Worm (Caenorhabditis elegans) whole organism, L4 larva: ENCODE measurements around the gene vha-12.

Experiments used
- F26F4.8 ChIP-seq: fragments of 200-800 bp; sonication (Bioruptor generic); conservative IDR thresholded peaks from 2 replicates; pipeline ENCODE4 v1.3.6; 2022; ENCODE audit warnings: missing genetic modification characterization, missing compliant biosample characterization
- F37D6.2 ChIP-seq: sonication (generic microtip); optimal IDR thresholded peaks from 2 replicates; lab custom pipeline; 2016; ENCODE audit warnings: mild to moderate bottlenecking, missing genetic modification characterization, missing compliant biosample characterization
- F44E2.7 ChIP-seq: fragments of 200-800 bp; sonication (Bioruptor generic); IDR thresholded peaks from 2 replicates; pipeline ENCODE4 v2.1.2; 2022; ENCODE audit warnings: missing genetic modification characterization, missing compliant biosample characterization
- F49E8.2 ChIP-seq: sonication (generic microtip); optimal IDR thresholded peaks from 2 replicates; lab custom pipeline; 2016; ENCODE audit warnings: missing compliant biosample characterization, mild to moderate bottlenecking, missing genetic modification characterization, borderline replicate concordance
- T26A8.4 ChIP-seq: fragments of 200-800 bp; sonication (Bioruptor generic); IDR thresholded peaks from 2 replicates; pipeline ENCODE4 v1.3.6; 2022; ENCODE audit warnings: missing genetic modification characterization, missing compliant biosample characterization
- Y105C5A.15 ChIP-seq: fragments of 200-800 bp; sonication (Bioruptor generic); IDR thresholded peaks from 2 replicates; pipeline ENCODE4 v1.3.6; 2022; ENCODE audit warnings: missing genetic modification characterization, missing compliant biosample characterization
- Y5F2A.4 ChIP-seq: fragments of 200-800 bp; sonication (Bioruptor generic); optimal IDR thresholded peaks from 2 replicates; lab custom pipeline; 2018; ENCODE audit warnings: mild to moderate bottlenecking, missing genetic modification characterization, missing compliant biosample characterization
- ZK546.5 ChIP-seq, 2 experiments: sonication (generic microtip); optimal IDR thresholded peaks; 2 replicates each; lab custom pipeline; 2017; ENCODE audit warnings: missing biosample characterization in 2 of 2, missing genetic modification characterization in 2 of 2
- aha-1 ChIP-seq: fragments of 150-350 bp; peaks from one replicate; lab custom pipeline; 2014; ENCODE audit warnings: missing biosample characterization, missing genetic modification characterization
- arid-1 ChIP-seq: fragments of 200-800 bp; sonication (Bioruptor generic); conservative IDR thresholded peaks from 2 replicates; pipeline ENCODE4 v1.3.6; 2022; ENCODE audit warnings: missing genetic modification reagents, missing genetic modification characterization, missing compliant biosample characterization
- ceh-20 ChIP-seq: fragments of 200-800 bp; sonication (Bioruptor generic); IDR thresholded peaks from 2 replicates; pipeline ENCODE4 v1.3.6; 2022; ENCODE audit warnings: missing genetic modification reagents, missing genetic modification characterization, missing compliant biosample characterization
- ceh-28 ChIP-seq: fragments of 150-350 bp; optimal IDR thresholded peaks from 2 replicates; lab custom pipeline; 2014; ENCODE audit warnings: missing biosample characterization, missing genetic modification reagents, missing genetic modification characterization
- ceh-82 ChIP-seq: sonication (generic microtip); optimal IDR thresholded peaks from 2 replicates; lab custom pipeline; 2017; ENCODE audit warnings: missing biosample characterization, missing genetic modification characterization
- ces-1 ChIP-seq: fragments of 150-350 bp; sonication (generic microtip); optimal IDR thresholded peaks from 4 replicates; lab custom pipeline; 2014; ENCODE audit warnings: missing biosample characterization, missing genetic modification reagents, missing genetic modification characterization
- cey-2 ChIP-seq: sonication (generic microtip); optimal IDR thresholded peaks from 3 replicates; lab custom pipeline; 2017; ENCODE audit warnings: missing genetic modification characterization, mild to moderate bottlenecking, missing compliant biosample characterization, antibody characterized with exemption, borderline replicate concordance; ENCODE audit not compliant: insufficient read depth
- daf-16 ChIP-seq, 3 experiments: sonication (generic microtip); optimal IDR thresholded peaks; 2 replicates each; lab custom pipeline; 2016 to 2017; ENCODE audit warnings: missing genetic modification characterization in 3 of 3, missing genetic modification reagents in 3 of 3, mild to moderate bottlenecking in 2 of 3, missing compliant biosample characterization in 2 of 3, missing biosample characterization in 1 of 3, moderate library complexity in 1 of 3
- daf-19 ChIP-seq: fragments of 200-800 bp; sonication (Bioruptor generic); conservative IDR thresholded peaks from 2 replicates; pipeline ENCODE4 v1.3.6; 2022; ENCODE audit warnings: missing genetic modification characterization, missing compliant biosample characterization
- dmd-8 ChIP-seq: fragments of 200-800 bp; sonication (Bioruptor generic); IDR thresholded peaks from 2 replicates; pipeline ENCODE4 v1.3.6; 2022; ENCODE audit warnings: missing genetic modification characterization, missing compliant biosample characterization
- dmd-9 ChIP-seq: fragments of 200-800 bp; sonication (Bioruptor generic); IDR thresholded peaks from 2 replicates; pipeline ENCODE4 v1.3.6; 2022; ENCODE audit warnings: missing genetic modification reagents, missing genetic modification characterization, missing compliant biosample characterization
- duxl-1 ChIP-seq: sonication (generic microtip); optimal IDR thresholded peaks from 2 replicates; lab custom pipeline; 2016; ENCODE audit warnings: mild to moderate bottlenecking, missing genetic modification characterization, moderate library complexity, missing compliant biosample characterization; ENCODE audit not compliant: poor library complexity
- dve-1 ChIP-seq: sonication (generic microtip); optimal IDR thresholded peaks from 2 replicates; lab custom pipeline; 2017; ENCODE audit warnings: antibody characterized with exemption, mild to moderate bottlenecking, missing genetic modification characterization, missing compliant biosample characterization; ENCODE audit not compliant: insufficient read depth
- egl-43 ChIP-seq: fragments of 200-800 bp; sonication (Bioruptor generic); IDR thresholded peaks from 2 replicates; pipeline ENCODE4 v1.3.6; 2022; ENCODE audit warnings: missing genetic modification reagents, missing genetic modification characterization, missing compliant biosample characterization
- hif-1 ChIP-seq, 2 experiments: sonication (generic microtip); optimal IDR thresholded peaks; 2 replicates each; lab custom pipeline; 2016 to 2017; ENCODE audit warnings: missing compliant biosample characterization in 2 of 2, missing genetic modification characterization in 2 of 2, missing genetic modification reagents in 2 of 2, missing genotype in 2 of 2, mild to moderate bottlenecking in 1 of 2
- hlh-11 ChIP-seq: fragments of 200-800 bp; sonication (Bioruptor generic); optimal IDR thresholded peaks from 2 replicates; lab custom pipeline; 2018; ENCODE audit warnings: mild to moderate bottlenecking, missing genetic modification characterization, missing compliant biosample characterization
- hlh-30 ChIP-seq: sonication (generic microtip); optimal IDR thresholded peaks from 2 replicates; lab custom pipeline; 2017; ENCODE audit warnings: antibody characterized with exemption, mild to moderate bottlenecking, missing genetic modification characterization, missing compliant biosample characterization; ENCODE audit not compliant: insufficient read depth
- hmg-1.1 ChIP-seq: fragments of 200-800 bp; sonication (Bioruptor generic); IDR thresholded peaks from 2 replicates; pipeline ENCODE4 v1.3.6; 2022; ENCODE audit warnings: missing genetic modification reagents, missing genetic modification characterization, missing compliant biosample characterization
- jun-1 ChIP-seq: fragments of 150-350 bp; optimal IDR thresholded peaks from 2 replicates; lab custom pipeline; 2014; ENCODE audit warnings: missing biosample characterization, missing genetic modification reagents, missing genetic modification characterization
- lim-7 ChIP-seq: fragments of 200-800 bp; sonication (Bioruptor generic); IDR thresholded peaks from 2 replicates; pipeline ENCODE4 v1.3.6; 2022; ENCODE audit warnings: missing genetic modification characterization, missing compliant biosample characterization
- lsy-2 ChIP-seq, 2 experiments: fragments of 150-350 bp in 1 of 2; sonication (generic microtip) in 1 of 2; optimal IDR thresholded peaks; 2 replicates each; lab custom pipeline; 2014 to 2017; ENCODE audit warnings: missing biosample characterization in 2 of 2, missing genetic modification characterization in 2 of 2
- mdt-29 ChIP-seq: fragments of 200-800 bp; sonication (Bioruptor generic); IDR thresholded peaks from 2 replicates; pipeline ENCODE4 v1.3.6; 2022; ENCODE audit warnings: missing genetic modification reagents, missing genetic modification characterization, missing compliant biosample characterization
- mep-1 ChIP-seq: fragments of 150-350 bp; sonication (generic microtip); optimal IDR thresholded peaks from 3 replicates; lab custom pipeline; 2014; ENCODE audit warnings: missing biosample characterization, missing genetic modification characterization
- nhr-10 ChIP-seq: fragments of 150-350 bp; optimal IDR thresholded peaks from 2 replicates; lab custom pipeline; 2014; ENCODE audit warnings: missing biosample characterization, missing genetic modification characterization
- nhr-102 ChIP-seq: sonication (generic microtip); optimal IDR thresholded peaks from 2 replicates; lab custom pipeline; 2016; ENCODE audit warnings: mild to moderate bottlenecking, missing genetic modification characterization, moderate library complexity, missing compliant biosample characterization
- nhr-41 ChIP-seq: fragments of 200-800 bp; sonication (Bioruptor generic); IDR thresholded peaks from 2 replicates; pipeline ENCODE4 v1.3.6; 2022; ENCODE audit warnings: missing genetic modification reagents, missing genetic modification characterization, missing compliant biosample characterization
- nhr-6 ChIP-seq: fragments of 150-350 bp; optimal IDR thresholded peaks from 2 replicates; lab custom pipeline; 2014; ENCODE audit warnings: missing biosample characterization, missing genetic modification characterization
- pha-4 ChIP-seq, 2 experiments: fragments of 150-350 bp in 1 of 2; fragments of 200-800 bp in 1 of 2; sonication (Bioruptor generic) in 1 of 2; IDR thresholded peaks in 1 of 2; optimal IDR thresholded peaks in 1 of 2; 2 replicates each; pipeline versions ENCODE4 v1.3.6 to Lab custom; 2014 to 2022; ENCODE audit warnings: missing genetic modification characterization in 2 of 2, missing genetic modification reagents in 2 of 2, missing biosample characterization in 1 of 2, missing compliant biosample characterization in 1 of 2
- set-16 ChIP-seq: fragments of 200-800 bp; sonication (Bioruptor generic); IDR thresholded peaks from 2 replicates; pipeline ENCODE4 v1.3.6; 2022; ENCODE audit warnings: missing genetic modification reagents, missing genetic modification characterization, missing compliant biosample characterization
- snpc-1.2 ChIP-seq: fragments of 200-800 bp; sonication (Bioruptor generic); IDR thresholded peaks from 2 replicates; pipeline ENCODE4 v1.3.6; 2022; ENCODE audit warnings: missing genetic modification reagents, missing genetic modification characterization, missing compliant biosample characterization
- snpc-4 ChIP-seq: fragments of 150-350 bp; optimal IDR thresholded peaks from 2 replicates; lab custom pipeline; 2014; ENCODE audit warnings: missing biosample characterization, missing genetic modification characterization
- tag-97 ChIP-seq: fragments of 200-800 bp; sonication (Bioruptor generic); IDR thresholded peaks from 2 replicates; pipeline ENCODE4 v1.3.6; 2022; ENCODE audit warnings: missing genetic modification characterization, missing compliant biosample characterization

vha-12 gene

DNA sequence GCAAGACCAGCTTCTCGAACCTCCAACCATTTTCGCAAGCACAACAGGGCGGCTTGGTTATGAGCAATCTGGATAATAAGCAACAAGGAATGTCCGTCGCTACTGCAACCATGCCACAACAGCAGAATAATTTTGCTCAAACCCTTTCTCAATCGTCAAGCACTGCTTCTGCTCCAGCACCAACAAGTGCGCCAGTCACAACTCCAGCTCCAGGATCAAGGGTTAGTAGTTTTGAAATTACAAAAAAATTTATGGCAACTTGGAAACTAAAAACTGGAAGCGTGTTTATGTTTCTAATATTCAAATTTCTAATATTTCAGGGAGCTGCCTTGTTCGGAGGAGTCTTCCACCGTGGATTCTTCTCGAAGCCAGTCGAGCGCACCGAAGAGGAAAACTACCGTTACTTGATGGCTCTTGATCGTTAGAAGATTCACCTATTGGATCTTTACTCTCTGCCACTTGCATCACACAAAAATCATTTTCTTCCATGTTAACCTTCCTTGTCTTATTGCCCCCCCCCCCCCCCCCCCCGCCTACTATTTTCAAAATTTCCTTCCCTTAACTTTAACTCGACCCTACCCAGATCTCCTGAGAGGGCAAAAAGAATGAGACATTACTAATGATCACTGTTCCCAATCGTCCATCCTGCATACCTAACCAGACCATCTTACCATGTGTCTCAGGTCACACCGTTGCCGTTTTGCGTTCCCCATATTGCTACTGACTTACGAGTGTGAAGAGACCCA, 43.9 kb upstream of the vha-12 start:
- no peak for TF ChIP-seq ces-1 (GFP tag; lab: Kevin White, UChicago)
- TF ChIP-seq ceh-28 (tag; lab: Kevin White, UChicago): no peak
- no peak for TF ChIP-seq arid-1 (GFP tag; lab: Robert Waterston, UW)
- TF ChIP-seq hif-1 (tag; optimal IDR thresholded peaks at IDR 0.05; lab: Kevin White, UChicago): no peak
- TF ChIP-seq dmd-8 (GFP tag; lab: Robert Waterston, UW): no peak
- TF ChIP-seq T26A8.4 (GFP tag; lab: Robert Waterston, UW): peak; percentile 29; the same call in 1 of the 2 replicates
- TF ChIP-seq egl-43 (GFP tag; lab: Robert Waterston, UW): no peak
- no peak for TF ChIP-seq ceh-82 (tag; lab: Kevin White, UChicago)
- TF ChIP-seq hmg-1.1 (GFP tag; lab: Robert Waterston, UW): 0 out of 2 replicates have a peak, but pooled peaks have one; percentile 21
- TF ChIP-seq F44E2.7: no peak
- TF ChIP-seq snpc-4: no peak
- no peak for TF ChIP-seq nhr-10 (tag; lab: Kevin White, UChicago)
- TF ChIP-seq aha-1 (tag; lab: Kevin White, UChicago): peak; percentile 97
- TF ChIP-seq lsy-2 (tag; optimal IDR thresholded peaks at IDR 0.05; lab: Kevin White, UChicago): peak in 1 of 2 experiments; percentile 1
- TF ChIP-seq mdt-29 (GFP tag; lab: Robert Waterston, UW): no peak
- TF ChIP-seq F37D6.2: peak; percentile 7
- no peak for TF ChIP-seq nhr-6 (tag; lab: Kevin White, UChicago)
- TF ChIP-seq nhr-41: no peak
- no peak for TF ChIP-seq daf-16 (GFP tag; optimal IDR thresholded peaks at IDR 0.05; lab: Kevin White, UChicago)
- peak; percentile 0 for TF ChIP-seq daf-16 (tag; optimal IDR thresholded peaks at IDR 0.05; lab: Kevin White, UChicago)
- no peak for TF ChIP-seq Y5F2A.4 (GFP tag; lab: Kevin White, UChicago)
- TF ChIP-seq F49E8.2 (tag; lab: Kevin White, UChicago): no peak
- no peak for TF ChIP-seq ZK546.5 (tag; optimal IDR thresholded peaks at IDR 0.05; lab: Kevin White, UChicago)
- TF ChIP-seq F26F4.8 (GFP tag; lab: Robert Waterston, UW): no peak
- 0 out of 2 replicates have a peak, but pooled peaks have one; percentile 4 for TF ChIP-seq pha-4 (GFP tag; IDR thresholded peaks at IDR 0.05; lab: Robert Waterston, UW)
- no peak for TF ChIP-seq pha-4 (tag; optimal IDR thresholded peaks at IDR 0.05; lab: Kevin White, UChicago)

DNA sequence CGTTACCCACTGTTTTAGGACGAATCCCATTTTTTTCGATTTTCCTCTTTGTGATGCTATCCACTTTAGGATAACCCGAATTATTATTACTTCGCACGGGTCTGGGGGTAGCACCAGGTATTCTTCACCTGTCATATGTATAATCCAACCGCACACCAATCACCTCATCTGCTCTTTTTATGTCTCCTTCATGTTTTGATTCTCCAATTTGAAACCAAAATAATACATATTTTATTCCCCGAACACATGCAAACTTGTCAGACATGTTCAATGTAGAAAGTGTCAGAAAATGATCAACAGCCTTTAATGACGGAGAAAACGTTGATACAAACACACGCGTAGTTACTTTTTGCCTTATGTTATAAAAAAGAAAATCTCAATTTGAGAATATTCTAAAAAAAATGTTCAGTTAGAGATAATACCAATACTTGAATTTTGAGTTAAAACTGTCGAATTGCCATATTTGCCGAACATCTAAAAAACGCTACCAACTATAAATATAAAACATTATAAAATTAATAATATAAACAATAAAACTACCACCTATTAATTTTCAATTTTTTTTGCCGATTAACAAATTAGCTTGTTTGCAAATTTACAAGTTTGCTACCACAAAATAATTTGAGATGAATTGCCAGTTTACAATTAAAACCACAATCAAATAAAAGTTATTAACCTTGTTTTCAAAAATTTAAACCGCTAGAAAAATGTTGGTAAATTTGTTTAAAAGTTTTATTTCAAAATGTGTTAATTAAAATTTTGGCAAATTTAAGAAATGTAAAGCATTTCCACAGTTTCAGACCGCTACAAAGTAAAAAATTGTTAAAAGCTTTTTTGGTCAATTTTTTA, 43.1 kb upstream of the vha-12 start:
- TF ChIP-seq aha-1 (tag; lab: Kevin White, UChicago): peak; percentile 78
- no peak for TF ChIP-seq F49E8.2 (tag; lab: Kevin White, UChicago)
- peak; percentile 25 for TF ChIP-seq hlh-11 (tag; lab: Kevin White, UChicago)
- 0 out of 2 replicates have a peak, but pooled peaks have one; percentile 68 for TF ChIP-seq nhr-41
- no peak for TF ChIP-seq jun-1 (tag; lab: Kevin White, UChicago)
- TF ChIP-seq F26F4.8 (GFP tag; lab: Robert Waterston, UW): no peak
- 0 out of 2 replicates have a peak, but pooled peaks have one; percentile 4 for TF ChIP-seq dmd-9 (GFP tag; lab: Robert Waterston, UW)
- peak; percentile 60 for TF ChIP-seq duxl-1 (tag; lab: Kevin White, UChicago)
- TF ChIP-seq nhr-10 (tag; lab: Kevin White, UChicago): no peak
- peak; percentile 46; the same call in 1 of the 2 replicates for TF ChIP-seq Y105C5A.15
- peak; percentile 70 for TF ChIP-seq T26A8.4 (GFP tag; lab: Robert Waterston, UW)
- peak; percentile 63; the same call in 1 of the 2 replicates for TF ChIP-seq lim-7 (GFP tag; lab: Robert Waterston, UW)
- TF ChIP-seq mep-1 (tag; lab: Kevin White, UChicago): peak; percentile 95
- peak; percentile 6 for TF ChIP-seq F37D6.2
- TF ChIP-seq cey-2 (tag; lab: Kevin White, UChicago): no peak
- no peak for TF ChIP-seq daf-19 (GFP tag; lab: Robert Waterston, UW)
- TF ChIP-seq daf-16 (GFP tag; optimal IDR thresholded peaks at IDR 0.05; lab: Kevin White, UChicago): no peak
- peak; percentile 3 for TF ChIP-seq daf-16 (tag; optimal IDR thresholded peaks at IDR 0.05; lab: Kevin White, UChicago)
- TF ChIP-seq nhr-102 (tag; lab: Kevin White, UChicago): peak; percentile 50
- peak; percentile 45 for TF ChIP-seq hlh-30 (tag; lab: Kevin White, UChicago)
- peak; percentile 46; the same call in 1 of the 2 replicates for TF ChIP-seq pha-4 (GFP tag; IDR thresholded peaks at IDR 0.05; lab: Robert Waterston, UW)
- no peak for TF ChIP-seq pha-4 (tag; optimal IDR thresholded peaks at IDR 0.05; lab: Kevin White, UChicago)
- peak in 1 of 2 experiments; percentile 52 for TF ChIP-seq lsy-2 (tag; optimal IDR thresholded peaks at IDR 0.05; lab: Kevin White, UChicago)
- TF ChIP-seq snpc-1.2 (GFP tag; lab: Robert Waterston, UW): 0 out of 2 replicates have a peak, but pooled peaks have one; percentile 7
- TF ChIP-seq ZK546.5 (tag; optimal IDR thresholded peaks at IDR 0.05; lab: Kevin White, UChicago): no peak
- TF ChIP-seq set-16 (GFP tag; lab: Robert Waterston, UW): no peak
- peak in 1 of 2 experiments; percentile 0 for TF ChIP-seq hif-1 (tag; optimal IDR thresholded peaks at IDR 0.05; lab: Kevin White, UChicago)
- TF ChIP-seq ceh-20 (GFP tag; lab: Robert Waterston, UW): peak; percentile 46; the same call in 1 of the 2 replicates
- TF ChIP-seq tag-97 (GFP tag; lab: Robert Waterston, UW): 0 out of 2 replicates have a peak, but pooled peaks have one; percentile 34
- TF ChIP-seq dve-1: peak; percentile 39
